Fruit fly (Drosophila melanogaster) whole organism, embryonic: Measurements from ENCODE around the gene twf.

ENCODE experiments used
- Atf-2 ChIP-seq: fragments of 200-800 bp; sonication (Bioruptor generic); optimal IDR thresholded peaks from 2 replicates; lab custom pipeline; 2016; ENCODE audit warnings: missing biosample characterization, missing genetic modification characterization
- Atf6 ChIP-seq: fragments of 200-800 bp; sonication (Bioruptor generic); IDR thresholded peaks from 2 replicates; pipeline ENCODE4 v1.3.6; 2022; ENCODE audit warnings: missing biosample characterization, missing genetic modification characterization
- Bteb2 ChIP-seq: fragments of 200-800 bp; sonication (Bioruptor generic); optimal IDR thresholded peaks from 2 replicates; lab custom pipeline; 2016; ENCODE audit warnings: missing biosample characterization, missing genetic modification characterization
- CG10959 ChIP-seq: fragments of 200-800 bp; sonication (Bioruptor generic); IDR thresholded peaks from 2 replicates; pipeline ENCODE4 v1.3.6; 2022; ENCODE audit warnings: missing biosample characterization, missing genetic modification characterization
- CG13624 ChIP-seq: fragments of 200-800 bp; sonication (Bioruptor generic); optimal IDR thresholded peaks from 2 replicates; lab custom pipeline; 2016; ENCODE audit warnings: missing biosample characterization, missing genetic modification characterization
- CG14710 ChIP-seq: fragments of 200-800 bp; sonication (Bioruptor generic); optimal IDR thresholded peaks from 3 replicates; lab custom pipeline; 2019; ENCODE audit warnings: missing biosample characterization, mild to moderate bottlenecking, missing genetic modification characterization, moderate library complexity
- CG1529 ChIP-seq: fragments of 200-800 bp; sonication (Bioruptor generic); optimal IDR thresholded peaks from 3 replicates; lab custom pipeline; 2018; ENCODE audit warnings: missing biosample characterization, missing genetic modification characterization
- CG2129 ChIP-seq: fragments of 200-800 bp; sonication (Bioruptor generic); IDR thresholded peaks from 2 replicates; pipeline ENCODE4 v1.3.6; 2022; ENCODE audit warnings: missing biosample characterization, missing genetic modification characterization; ENCODE audit not compliant: partially characterized antibody
- CG2199 ChIP-seq: fragments of 200-800 bp; sonication (Bioruptor generic); IDR thresholded peaks from 3 replicates; pipeline ENCODE4 v1.3.6; 2022; ENCODE audit warnings: missing biosample characterization, missing genetic modification characterization
- CG2712 ChIP-seq: fragments of 200-800 bp; optimal IDR thresholded peaks from 3 replicates; lab custom pipeline; 2019; ENCODE audit warnings: missing biosample characterization, mild to moderate bottlenecking, missing genetic modification characterization, moderate library complexity
- CG2875 ChIP-seq: fragments of 200-800 bp; sonication (Bioruptor generic); optimal IDR thresholded peaks from 2 replicates; lab custom pipeline; 2017; ENCODE audit warnings: missing biosample characterization, mild to moderate bottlenecking, missing genetic modification characterization, missing genetic modification reagents
- CG3065 ChIP-seq: fragments of 200-800 bp; sonication (Bioruptor generic); optimal IDR thresholded peaks from 2 replicates; lab custom pipeline; 2016; ENCODE audit warnings: missing biosample characterization, missing genetic modification characterization
- CG34376 ChIP-seq: fragments of 200-800 bp; sonication (Bioruptor generic); optimal IDR thresholded peaks from 2 replicates; lab custom pipeline; 2018; ENCODE audit warnings: missing biosample characterization, mild to moderate bottlenecking, missing genetic modification characterization
- CG4404 ChIP-seq: fragments of 200-800 bp; sonication (Bioruptor generic); IDR thresholded peaks from 2 replicates; pipeline ENCODE4 v1.3.6; 2022; ENCODE audit warnings: missing biosample characterization, missing genetic modification characterization
- CG4820 ChIP-seq: fragments of 200-800 bp; sonication (Bioruptor generic); optimal IDR thresholded peaks from 3 replicates; lab custom pipeline; 2016; ENCODE audit warnings: missing biosample characterization, missing genetic modification characterization
- CG7556 ChIP-seq: fragments of 200-800 bp; sonication (Bioruptor generic); optimal IDR thresholded peaks from 2 replicates; lab custom pipeline; 2017; ENCODE audit warnings: missing biosample characterization, mild to moderate bottlenecking, missing genetic modification characterization
- CG9817 ChIP-seq: fragments of 200-800 bp; sonication (Bioruptor generic); optimal IDR thresholded peaks from 2 replicates; lab custom pipeline; 2018; ENCODE audit warnings: missing biosample characterization, mild to moderate bottlenecking, missing genetic modification characterization, moderate library complexity
- CG9876 ChIP-seq: fragments of 200-800 bp; sonication (Bioruptor generic); optimal IDR thresholded peaks from 2 replicates; lab custom pipeline; 2016; ENCODE audit warnings: missing biosample characterization, missing genetic modification characterization
- CoRest ChIP-seq: fragments of 200-800 bp; sonication (Bioruptor generic); optimal IDR thresholded peaks from 3 replicates; lab custom pipeline; 2018; ENCODE audit warnings: missing biosample characterization, mild to moderate bottlenecking, missing genetic modification characterization, moderate library complexity
- Deaf1 ChIP-seq: fragments of 200-800 bp; optimal IDR thresholded peaks from 3 replicates; lab custom pipeline; 2019; ENCODE audit warnings: missing biosample characterization, mild to moderate bottlenecking, missing genetic modification characterization, moderate library complexity
- Dip3 ChIP-seq: fragments of 200-800 bp; sonication (Bioruptor generic); optimal IDR thresholded peaks from 3 replicates; lab custom pipeline; 2016; ENCODE audit warnings: missing biosample characterization, missing genetic modification characterization
- HLH54F ChIP-seq: fragments of 200-800 bp; sonication (Bioruptor generic); optimal IDR thresholded peaks from 3 replicates; lab custom pipeline; 2016; ENCODE audit warnings: missing biosample characterization, missing genetic modification characterization
- MBD-R2 ChIP-seq: fragments of 200-800 bp; sonication (Bioruptor generic); IDR thresholded peaks from 2 replicates; pipeline ENCODE4 v1.3.6; 2022; ENCODE audit warnings: missing biosample characterization, missing genetic modification characterization
- NfI ChIP-seq: fragments of 200-800 bp; sonication (Bioruptor generic); optimal IDR thresholded peaks from 3 replicates; lab custom pipeline; 2018; ENCODE audit warnings: missing biosample characterization, mild to moderate bottlenecking, missing genetic modification characterization, moderate library complexity
- Ptx1 ChIP-seq: fragments of 200-800 bp; sonication (Bioruptor generic); IDR thresholded peaks from 2 replicates; pipeline ENCODE4 v1.3.6; 2022; ENCODE audit warnings: missing biosample characterization, missing genetic modification characterization
- Scr ChIP-seq: fragments of 200-800 bp; sonication (Bioruptor generic); IDR thresholded peaks from 2 replicates; pipeline ENCODE4 v1.3.6; 2022; ENCODE audit warnings: missing biosample characterization, missing genetic modification characterization; ENCODE audit not compliant: partially characterized antibody
- Sox102F ChIP-seq: fragments of 200-800 bp; sonication (Bioruptor generic); optimal IDR thresholded peaks from 2 replicates; lab custom pipeline; 2018; ENCODE audit warnings: missing biosample characterization, mild to moderate bottlenecking, missing genetic modification characterization, moderate library complexity
- Ssrp ChIP-seq: fragments of 200-800 bp; sonication (Bioruptor generic); optimal IDR thresholded peaks from 2 replicates; lab custom pipeline; 2018; ENCODE audit warnings: missing biosample characterization, mild to moderate bottlenecking, missing genetic modification characterization, moderate library complexity
- abd-A ChIP-seq: fragments of 200-800 bp; sonication (Bioruptor generic); optimal IDR thresholded peaks from 3 replicates; lab custom pipeline; 2019; ENCODE audit warnings: missing biosample characterization, mild to moderate bottlenecking, missing genetic modification characterization, moderate library complexity
- al ChIP-seq: fragments of 200-800 bp; sonication (Bioruptor generic); IDR thresholded peaks from 2 replicates; pipeline ENCODE4 v1.3.6; 2022; ENCODE audit warnings: missing biosample characterization, missing genetic modification characterization
- corto ChIP-seq: fragments of 200-800 bp; sonication (Bioruptor generic); optimal IDR thresholded peaks from 2 replicates; lab custom pipeline; 2016; ENCODE audit warnings: missing biosample characterization, mild to moderate bottlenecking, missing genetic modification characterization, moderate library complexity
- dimm ChIP-seq: fragments of 200-800 bp; sonication (Bioruptor generic); IDR thresholded peaks from 2 replicates; pipeline ENCODE4 v1.3.6; 2022; ENCODE audit warnings: missing biosample characterization, missing genetic modification characterization
- dmrt11E ChIP-seq: fragments of 200-800 bp; sonication (Bioruptor generic); optimal IDR thresholded peaks from 3 replicates; lab custom pipeline; 2018; ENCODE audit warnings: missing biosample characterization, mild to moderate bottlenecking, missing genetic modification characterization, moderate library complexity
- esg ChIP-seq: fragments of 200-800 bp; sonication (Bioruptor generic); conservative IDR thresholded peaks from 2 replicates; pipeline ENCODE4 v1.3.6; 2022; ENCODE audit warnings: missing biosample characterization, missing genetic modification characterization
- fd102C ChIP-seq: fragments of 200-800 bp; sonication (Bioruptor generic); optimal IDR thresholded peaks from 2 replicates; lab custom pipeline; 2018; ENCODE audit warnings: missing biosample characterization, mild to moderate bottlenecking, missing genetic modification characterization, moderate library complexity
- fd3F ChIP-seq: fragments of 200-800 bp; sonication (Bioruptor generic); optimal IDR thresholded peaks from 2 replicates; lab custom pipeline; 2018; ENCODE audit warnings: missing biosample characterization, mild to moderate bottlenecking, missing genetic modification characterization, moderate library complexity
- fu2 ChIP-seq: fragments of 200-800 bp; sonication (Bioruptor generic); optimal IDR thresholded peaks from 2 replicates; lab custom pipeline; 2016; ENCODE audit warnings: missing biosample characterization, missing genetic modification characterization
- hbn ChIP-seq: fragments of 200-800 bp; sonication (Bioruptor generic); IDR thresholded peaks from 2 replicates; pipeline ENCODE4 v1.3.6; 2022; ENCODE audit warnings: missing biosample characterization, missing genetic modification characterization; ENCODE audit not compliant: partially characterized antibody
- mam ChIP-seq: fragments of 200-800 bp; sonication (Bioruptor generic); optimal IDR thresholded peaks from 3 replicates; lab custom pipeline; 2016; ENCODE audit warnings: missing biosample characterization, missing genetic modification characterization
- pan ChIP-seq, 4 experiments: fragments of >200 bp in 3 of 4; fragments of 200-800 bp in 1 of 4; sonication (Bioruptor generic) in 1 of 4; optimal IDR thresholded peaks in 3 of 4; IDR thresholded peaks in 1 of 4; 2 replicates each; pipeline versions ENCODE4 v1.3.6 to Lab custom; 2017 to 2022; ENCODE audit warnings: missing biosample characterization in 2 of 4, missing genetic modification characterization in 2 of 4, mixed read lengths in 1 of 4
- schlank ChIP-seq: fragments of 200-800 bp; sonication (Bioruptor generic); optimal IDR thresholded peaks from 2 replicates; lab custom pipeline; 2018; ENCODE audit warnings: missing biosample characterization, mild to moderate bottlenecking, missing genetic modification characterization
- sd ChIP-seq: fragments of 200-800 bp; sonication (Bioruptor generic); optimal IDR thresholded peaks from 3 replicates; lab custom pipeline; 2018; ENCODE audit warnings: missing biosample characterization, mild to moderate bottlenecking, missing genetic modification characterization, moderate library complexity
- sr ChIP-seq: fragments of 200-800 bp; sonication (Bioruptor generic); IDR thresholded peaks from 3 replicates; pipeline ENCODE4 v1.3.6; 2022; ENCODE audit warnings: missing biosample characterization, missing genetic modification characterization
- tap ChIP-seq: fragments of 200-800 bp; optimal IDR thresholded peaks from 3 replicates; lab custom pipeline; 2019; ENCODE audit warnings: missing biosample characterization, mild to moderate bottlenecking, missing genetic modification characterization, moderate library complexity
- tgo ChIP-seq: fragments of 200-800 bp; sonication (Bioruptor generic); IDR thresholded peaks from 3 replicates; pipeline ENCODE4 v1.3.6; 2022; ENCODE audit warnings: missing biosample characterization, missing genetic modification characterization
- tio ChIP-seq: fragments of 200-800 bp; sonication (Bioruptor generic); optimal IDR thresholded peaks from 2 replicates; lab custom pipeline; 2017; ENCODE audit warnings: missing biosample characterization, missing genetic modification characterization, inconsistent platforms
- tll ChIP-seq, 2 experiments: fragments of 200-800 bp in 1 of 2; fragments of >200 bp in 1 of 2; sonication (Bioruptor generic) in 1 of 2; optimal IDR thresholded peaks; 2 replicates each; lab custom pipeline; 2017 to 2019; ENCODE audit warnings: missing biosample characterization in 2 of 2, missing genetic modification characterization in 2 of 2, mild to moderate bottlenecking in 1 of 2, moderate library complexity in 1 of 2
- vvl ChIP-seq: fragments of 200-800 bp; sonication (Bioruptor generic); IDR thresholded peaks from 2 replicates; pipeline ENCODE4 v1.3.6; 2022; ENCODE audit warnings: missing biosample characterization, missing genetic modification characterization

twf gene

dm6 chr3R:14088887-14089567, 33.4 kb upstream of the twf start, which contains the start of gene Npc2b (continued):
- peak; percentile 16 for TF ChIP-seq CG2875 (GFP tag; lab: Kevin White, UChicago)
- peak; percentile 68 for TF ChIP-seq CoRest (tag; lab: Kevin White, UChicago)
- TF ChIP-seq CG9817 (tag; lab: Kevin White, UChicago): peak; percentile 62
- TF ChIP-seq tgo (GFP tag; lab: Robert Waterston, UW): peak; percentile 45; the same call in 2 of the 3 replicates
- TF ChIP-seq CG13624 (GFP tag; lab: Kevin White, UChicago): peak; percentile 63
- peak; percentile 4 for TF ChIP-seq Bteb2 (GFP tag; lab: Kevin White, UChicago)
- TF ChIP-seq Atf-2 (GFP tag; lab: Kevin White, UChicago): peak; percentile 34
- peak; percentile 28 for TF ChIP-seq CG2712 (tag; lab: Kevin White, UChicago)
- 0 out of 2 replicates have a peak, but pooled peaks have one; percentile 7 for TF ChIP-seq esg
- TF ChIP-seq Deaf1 (tag; lab: Kevin White, UChicago): peak; percentile 23
- TF ChIP-seq NfI (GFP tag; lab: Kevin White, UChicago): peak; percentile 70
- no peak for TF ChIP-seq MBD-R2 (GFP tag; lab: Robert Waterston, UW)
- peak; percentile 35 for TF ChIP-seq tio (GFP tag; lab: Kevin White, UChicago)
- peak; percentile 26 for TF ChIP-seq CG14710 (tag; lab: Kevin White, UChicago)
- no peak for TF ChIP-seq CG4404 (GFP tag; lab: Robert Waterston, UW)
- peak; percentile 31 for TF ChIP-seq fd102C (GFP tag; lab: Kevin White, UChicago)
- peak; percentile 50 for TF ChIP-seq Dip3 (GFP tag; lab: Kevin White, UChicago)
- 0 out of 2 replicates have a peak, but pooled peaks have one; percentile 9 for TF ChIP-seq CG10959 (GFP tag; lab: Robert Waterston, UW)
- peak; percentile 53 for TF ChIP-seq fu2 (GFP tag; lab: Kevin White, UChicago)
- no peak for TF ChIP-seq CG34376
- TF ChIP-seq Ptx1: peak; percentile 44; the same call in 1 of the 2 replicates
- peak; percentile 62 for TF ChIP-seq Sox102F (GFP tag; lab: Kevin White, UChicago)
- peak; percentile 17 for TF ChIP-seq CG1529 (GFP tag; lab: Kevin White, UChicago)
- 0 out of 2 replicates have a peak, but pooled peaks have one; percentile 21 for TF ChIP-seq al (GFP tag; lab: Robert Waterston, UW)
- no peak for TF ChIP-seq abd-A
- no peak for TF ChIP-seq tll (GFP tag; optimal IDR thresholded peaks at IDR 0.05; lab: Kevin White, UChicago)
- peak; percentile 34 for TF ChIP-seq CG4820 (GFP tag; lab: Kevin White, UChicago)
- no peak for TF ChIP-seq hbn (GFP tag; lab: Robert Waterston, UW)
- peak; percentile 56 for TF ChIP-seq CG9876 (GFP tag; lab: Kevin White, UChicago)
- peak; percentile 65 for TF ChIP-seq mam (GFP tag; lab: Kevin White, UChicago)
- no peak for TF ChIP-seq corto (GFP tag; lab: Kevin White, UChicago)
- TF ChIP-seq HLH54F (GFP tag; lab: Kevin White, UChicago): peak; percentile 58
- peak; percentile 30 for TF ChIP-seq tap (tag; lab: Kevin White, UChicago)
- TF ChIP-seq sr: no peak
- TF ChIP-seq CG2129 (GFP tag; lab: Robert Waterston, UW): no peak
- no peak for TF ChIP-seq dimm (GFP tag; lab: Robert Waterston, UW)
- peak; percentile 53 for TF ChIP-seq CG7556 (GFP tag; lab: Kevin White, UChicago)
- peak; percentile 6 for TF ChIP-seq fd3F
- peak; percentile 38; the same call in 1 of the 2 replicates for TF ChIP-seq Scr
- peak; percentile 39; the same call in 1 of the 2 replicates for TF ChIP-seq Atf6 (GFP tag; lab: Robert Waterston, UW)
- TF ChIP-seq vvl (GFP tag; lab: Robert Waterston, UW): peak; percentile 43; the same call in 1 of the 2 replicates
- peak; percentile 49 for TF ChIP-seq dmrt11E (tag; lab: Kevin White, UChicago)
- no peak for TF ChIP-seq schlank (tag; lab: Kevin White, UChicago)
- TF ChIP-seq CG3065 (GFP tag; lab: Kevin White, UChicago): no peak
- TF ChIP-seq Ssrp: peak; percentile 27
- peak; percentile 85 for TF ChIP-seq sd (tag; lab: Kevin White, UChicago)
- TF ChIP-seq CG2199: peak; percentile 83
- no peak for TF ChIP-seq pan (optimal IDR thresholded peaks at IDR 0.05; lab: Kevin White, UChicago)
- no peak for TF ChIP-seq pan (GFP tag; optimal IDR thresholded peaks at IDR 0.05 in 1 of 2, IDR thresholded peaks at IDR 0.05 in 1 of 2)
